Worm (Caenorhabditis elegans): ENCODE data around the gene ZK673.1.

Gene ZK673.1

DNA sequence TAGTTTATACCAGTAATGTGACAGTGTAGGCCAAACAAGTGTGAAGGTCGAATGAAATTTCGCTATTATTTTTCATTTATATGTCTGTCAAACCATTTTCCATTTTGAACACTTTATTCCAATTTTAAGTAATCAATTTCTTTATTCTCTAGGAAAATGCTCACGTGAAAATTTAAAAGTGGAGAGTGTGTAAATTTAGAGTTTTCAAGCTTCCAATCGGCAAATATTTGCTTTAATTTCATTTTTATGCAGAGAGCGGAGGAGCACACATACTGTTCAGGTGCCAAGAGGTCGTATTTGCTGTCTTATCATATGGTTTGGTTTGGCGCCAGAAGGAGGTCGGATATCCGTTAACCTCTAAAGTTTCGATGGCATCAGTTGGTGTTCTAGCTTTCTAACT is 3.9 kb downstream of the ZK673.1 start:
- TF ChIP-seq Y53G8AR.9 (GFP tag; conservative IDR thresholded peaks at IDR 0.05) (0 out of 2 replicates have a peak, but pooled peaks have one; percentile 9), xnd-1 (tag; optimal IDR thresholded peaks at IDR 0.05) (no peak)

ce11 chrII:10447348-10448316 is 4.7 kb downstream of the ZK673.1 start, which contains the start of gene ZK673.2:
Gene ZK673.2 (plus strand): TSS chrII:10448266.
- TF ChIP-seq F57A8.1 (GFP tag; optimal IDR thresholded peaks at IDR 0.05), result no peak
- TF ChIP-seq K12H6.12 (tag; optimal IDR thresholded peaks at IDR 0.05), result peak; percentile 7
- peak; percentile 43 for TF ChIP-seq ztf-26 (tag; optimal IDR thresholded peaks at IDR 0.05)
- no peak for TF ChIP-seq ztf-28 (GFP tag; IDR thresholded peaks at IDR 0.05)
- peak; percentile 23 for TF ChIP-seq ets-4 (GFP tag; optimal IDR thresholded peaks at IDR 0.05)
- TF ChIP-seq egl-18 (GFP tag; IDR thresholded peaks at IDR 0.05), result no peak
- TF ChIP-seq unc-62 (GFP tag; optimal IDR thresholded peaks at IDR 0.05), result peak; percentile 39
- no peak for TF ChIP-seq F39B2.1 (GFP tag; IDR thresholded peaks at IDR 0.05)
- TF ChIP-seq C06A6.2 (GFP tag; conservative IDR thresholded peaks at IDR 0.05), result 0 out of 2 replicates have a peak, but pooled peaks have one; percentile 11
- TF ChIP-seq cebp-1 (GFP tag; IDR thresholded peaks at IDR 0.05), result peak; percentile 24; the same call in 1 of the 2 replicates
- TF ChIP-seq cebp-1 (tag; optimal IDR thresholded peaks at IDR 0.05), result peak; percentile 75
- TF ChIP-seq T07F8.4 (tag; optimal IDR thresholded peaks at IDR 0.05), result no peak
- TF ChIP-seq let-607 (tag; optimal IDR thresholded peaks at IDR 0.05), result peak in 1 of 2 experiments; percentile 35
- TF ChIP-seq F49E8.2 (tag; optimal IDR thresholded peaks at IDR 0.05; ENCODE audit: insufficient read depth), result peak; percentile 13
- peak; percentile 15; the same call in 1 of the 2 replicates for TF ChIP-seq mcd-1 (GFP tag; IDR thresholded peaks at IDR 0.05)
- peak; percentile 90 for TF ChIP-seq nhr-80 (tag; optimal IDR thresholded peaks at IDR 0.05)
- 0 out of 2 replicates have a peak, but pooled peaks have one; percentile 55 for TF ChIP-seq Y53G8AR.9 (GFP tag; conservative IDR thresholded peaks at IDR 0.05)
- TF ChIP-seq lin-40 (tag; optimal IDR thresholded peaks at IDR 0.05), result peak; percentile 50
- no peak for TF ChIP-seq snpc-1.1 (tag; optimal IDR thresholded peaks at IDR 0.05; ENCODE audit: insufficient read depth)
- no peak for TF ChIP-seq ceh-91 (GFP tag; IDR thresholded peaks at IDR 0.05)
- peak; percentile 29 for TF ChIP-seq tbp1 (GFP tag; optimal IDR thresholded peaks at IDR 0.05)
- peak; percentile 24; the same call in 1 of the 2 replicates for TF ChIP-seq dox-1 (GFP tag; IDR thresholded peaks at IDR 0.05)
- TF ChIP-seq attf-5 (GFP tag; optimal IDR thresholded peaks at IDR 0.05), result peak; percentile 45
- TF ChIP-seq atf-7 (tag; optimal IDR thresholded peaks at IDR 0.05), result peak; percentile 78
- peak; percentile 80 for TF ChIP-seq ztf-22 (GFP tag; optimal IDR thresholded peaks at IDR 0.05)
- TF ChIP-seq madf-6 (GFP tag; IDR thresholded peaks at IDR 0.05), result peak; percentile 9; the same call in 1 of the 2 replicates

- TF ChIP-seq nfyb-1 (GFP tag; IDR thresholded peaks at IDR 0.05) (0 out of 2 replicates have a peak, but pooled peaks have one; percentile 16), rpc-1 (optimal IDR thresholded peaks at IDR 0.05) (no peak), rpc-1 (tag; optimal IDR thresholded peaks at IDR 0.05) (no peak), let-526 (GFP tag; IDR thresholded peaks at IDR 0.05) (peak; percentile 63; the same call in 1 of the 2 replicates)
Measured at ce11 chrII:10449707-10450106, 6.8 kb downstream of the ZK673.1 start, which contains the start of gene lin-56. Gene lin-56 (plus strand): TSS chrII:10450007.

DNA sequence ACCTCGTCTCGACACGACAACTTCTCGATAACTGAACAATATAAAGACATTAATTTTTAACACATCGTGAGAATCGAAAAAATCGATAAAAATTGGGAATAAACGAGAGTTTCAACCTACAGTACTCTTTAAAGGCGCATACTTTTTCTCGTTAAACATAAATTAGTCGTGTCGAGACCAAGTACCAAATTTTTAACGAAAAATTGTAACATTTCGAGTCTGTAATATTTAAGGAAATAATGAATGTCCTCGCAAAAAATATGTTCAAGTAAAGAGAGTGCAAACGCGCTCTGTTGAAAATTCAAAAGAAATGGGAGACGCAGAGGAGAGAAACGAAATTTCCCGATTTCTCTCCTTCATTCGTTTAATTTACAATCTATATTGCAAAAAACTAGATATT is 7.4 kb downstream of the ZK673.1 start:
- TF ChIP-seq tlf-1 (GFP tag; optimal IDR thresholded peaks at IDR 0.05), result no peak
- TF ChIP-seq akir-1 (GFP tag; optimal IDR thresholded peaks at IDR 0.05), result no peak
- 0 out of 2 replicates have a peak, but pooled peaks have one; percentile 24 for TF ChIP-seq ekl-4 (GFP tag; IDR thresholded peaks at IDR 0.05)
- TF ChIP-seq ztf-18 (tag; optimal IDR thresholded peaks at IDR 0.05), result no peak
- no peak for TF ChIP-seq hlh-12 (tag; optimal IDR thresholded peaks at IDR 0.05)
- TF ChIP-seq aptf-3 (GFP tag; IDR thresholded peaks at IDR 0.05), result no peak
- TF ChIP-seq nfya-1 (tag; optimal IDR thresholded peaks at IDR 0.05; ENCODE audit: borderline replicate concordance, insufficient read depth), result no peak
- TF ChIP-seq ztf-25 (GFP tag; IDR thresholded peaks at IDR 0.05), result no peak
- no peak for TF ChIP-seq dox-1 (GFP tag; IDR thresholded peaks at IDR 0.05)
- no peak for TF ChIP-seq F22D6.2 (tag; optimal IDR thresholded peaks at IDR 0.05)
- peak; percentile 1 for TF ChIP-seq madf-10 (tag; optimal IDR thresholded peaks at IDR 0.05)
- TF ChIP-seq B0261.1 (tag; optimal IDR thresholded peaks at IDR 0.05), result no peak
- TF ChIP-seq attf-5 (GFP tag; optimal IDR thresholded peaks at IDR 0.05), result peak; percentile 55
- peak; percentile 5; the same call in 1 of the 2 replicates for TF ChIP-seq Y56A3A.18 (GFP tag; IDR thresholded peaks at IDR 0.05)
